Worm (Caenorhabditis elegans) whole organism, early embryonic: ENCODE measurements around the gene hpo-34.

Experiments used
- F13C5.2 ChIP-seq: sonication (generic microtip); optimal IDR thresholded peaks from 2 replicates; lab custom pipeline; 2017; ENCODE audit warnings: mild to moderate bottlenecking, missing genetic modification characterization, inconsistent platforms, missing compliant biosample characterization
- ama-1 ChIP-seq: fragments of 150-350 bp; optimal IDR thresholded peaks from 2 replicates; lab custom pipeline; 2014
- ceh-13 ChIP-seq: fragments of 200-800 bp; sonication (Bioruptor generic); optimal IDR thresholded peaks from 2 replicates; lab custom pipeline; 2018; ENCODE audit warnings: mild to moderate bottlenecking, missing genetic modification characterization, missing compliant biosample characterization
- ceh-36 ChIP-seq: sonication (generic microtip); optimal IDR thresholded peaks from 2 replicates; lab custom pipeline; 2016; ENCODE audit warnings: missing genetic modification characterization, inconsistent platforms, missing compliant biosample characterization
- flt-1 ChIP-seq: fragments of 200-800 bp; sonication (Bioruptor generic); IDR thresholded peaks from 2 replicates; pipeline ENCODE4 v1.3.6; 2022; ENCODE audit warnings: missing genetic modification characterization, missing compliant biosample characterization
- hmbx-1 ChIP-seq: sonication (generic microtip); optimal IDR thresholded peaks from 2 replicates; lab custom pipeline; 2016; ENCODE audit warnings: mild to moderate bottlenecking, missing genetic modification characterization, missing compliant biosample characterization
- hmg-4 ChIP-seq: fragments of 200-800 bp; sonication (Bioruptor generic); optimal IDR thresholded peaks from 2 replicates; lab custom pipeline; 2018; ENCODE audit warnings: mild to moderate bottlenecking, missing genetic modification characterization, missing compliant biosample characterization
- sea-1 ChIP-seq: fragments of 200-800 bp; sonication (Bioruptor generic); conservative IDR thresholded peaks from 2 replicates; pipeline ENCODE4 v1.3.6; 2022; ENCODE audit warnings: missing genetic modification characterization, missing compliant biosample characterization
- tbx-37 ChIP-seq: fragments of 200-800 bp; sonication (Bioruptor generic); conservative IDR thresholded peaks from 2 replicates; pipeline ENCODE4 v1.3.6; 2022; ENCODE audit warnings: missing genetic modification reagents, missing genetic modification characterization, missing compliant biosample characterization
- tra-4 ChIP-seq: sonication (generic microtip); optimal IDR thresholded peaks from 2 replicates; lab custom pipeline; 2017; ENCODE audit warnings: missing genetic modification characterization, missing compliant biosample characterization

DNA sequence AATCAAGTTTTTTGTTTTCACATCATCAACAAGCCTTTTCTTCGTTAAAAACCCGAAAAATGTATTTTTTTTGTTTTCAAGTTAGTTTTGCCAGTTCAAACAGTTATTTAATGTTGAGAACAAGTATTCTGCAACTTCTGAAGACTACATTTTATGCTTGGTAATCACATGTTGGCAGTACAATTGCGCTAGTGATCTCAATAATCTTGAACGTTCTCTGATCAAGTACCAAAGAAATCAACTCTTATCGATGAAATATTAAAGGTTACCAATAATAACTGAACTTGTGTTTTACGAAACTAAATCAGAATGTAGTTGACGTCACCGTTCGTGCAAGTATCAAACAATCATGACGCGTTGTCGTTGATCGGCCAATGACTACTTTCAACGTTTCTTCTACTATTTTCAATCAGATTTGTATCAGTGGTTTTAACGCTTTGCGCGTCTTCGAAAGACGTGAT lies 14.7 kb upstream of the hpo-34 start, which contains the start of gene C35C5.8:
- TF ChIP-seq tbx-37 (GFP tag; lab: Robert Waterston, UW) = no peak
- no peak for TF ChIP-seq hmg-4 (GFP tag; lab: Kevin White, UChicago)
- TF ChIP-seq flt-1 (GFP tag; lab: Robert Waterston, UW) = no peak
- TF ChIP-seq hmbx-1 = no peak
- TF ChIP-seq ama-1 (lab: Kevin White, UChicago) = no peak
- no peak for TF ChIP-seq tra-4 (tag; lab: Kevin White, UChicago)
- TF ChIP-seq ceh-13 (GFP tag; lab: Kevin White, UChicago) = no peak
- no peak for TF ChIP-seq F13C5.2 (tag; lab: Kevin White, UChicago)
- no peak for TF ChIP-seq ceh-36 (tag; lab: Kevin White, UChicago)
- TF ChIP-seq sea-1 (GFP tag; lab: Robert Waterston, UW) = no peak
